Worm (Caenorhabditis elegans) whole organism, L4 larva: ENCODE results near the gene btb-9.

Experiments
- D1046.2 ChIP-seq: fragments of 200-800 bp; sonication (Bioruptor generic); IDR thresholded peaks from 2 replicates; pipeline ENCODE4 v1.3.6; 2022; ENCODE audit warnings: missing genetic modification characterization, missing compliant biosample characterization
- F37D6.2 ChIP-seq: sonication (generic microtip); optimal IDR thresholded peaks from 2 replicates; lab custom pipeline; 2016; ENCODE audit warnings: mild to moderate bottlenecking, missing genetic modification characterization, missing compliant biosample characterization
- F44E2.7 ChIP-seq: fragments of 200-800 bp; sonication (Bioruptor generic); IDR thresholded peaks from 2 replicates; pipeline ENCODE4 v2.1.2; 2022; ENCODE audit warnings: missing genetic modification characterization, missing compliant biosample characterization
- T26A8.4 ChIP-seq: fragments of 200-800 bp; sonication (Bioruptor generic); IDR thresholded peaks from 2 replicates; pipeline ENCODE4 v1.3.6; 2022; ENCODE audit warnings: missing genetic modification characterization, missing compliant biosample characterization
- Y75B8A.6 ChIP-seq: fragments of 200-800 bp; sonication (Bioruptor generic); IDR thresholded peaks from 2 replicates; pipeline ENCODE4 v1.3.6; 2022; ENCODE audit warnings: missing genetic modification reagents, missing genetic modification characterization, missing compliant biosample characterization
- aha-1 ChIP-seq: fragments of 150-350 bp; peaks from one replicate; lab custom pipeline; 2014; ENCODE audit warnings: missing biosample characterization, missing genetic modification characterization
- ama-1 ChIP-seq: fragments of 150-350 bp; optimal IDR thresholded peaks from 2 replicates; lab custom pipeline; 2014; ENCODE audit warnings: inconsistent platforms, mixed read lengths
- arid-1 ChIP-seq: fragments of 200-800 bp; sonication (Bioruptor generic); conservative IDR thresholded peaks from 2 replicates; pipeline ENCODE4 v1.3.6; 2022; ENCODE audit warnings: missing genetic modification reagents, missing genetic modification characterization, missing compliant biosample characterization
- attf-4 ChIP-seq: sonication (generic microtip); optimal IDR thresholded peaks from 3 replicates; lab custom pipeline; 2017; ENCODE audit warnings: missing biosample characterization, missing genetic modification characterization
- ceh-20 ChIP-seq: fragments of 200-800 bp; sonication (Bioruptor generic); IDR thresholded peaks from 2 replicates; pipeline ENCODE4 v1.3.6; 2022; ENCODE audit warnings: missing genetic modification reagents, missing genetic modification characterization, missing compliant biosample characterization
- ceh-32 ChIP-seq: sonication (generic microtip); optimal IDR thresholded peaks from 2 replicates; lab custom pipeline; 2016; ENCODE audit warnings: mild to moderate bottlenecking, missing genetic modification characterization, missing compliant biosample characterization; ENCODE audit not compliant: poor library complexity
- ceh-44 ChIP-seq: fragments of 200-800 bp; sonication (Bioruptor generic); IDR thresholded peaks from 2 replicates; pipeline ENCODE4 v1.3.6; 2022; ENCODE audit warnings: missing genetic modification reagents, missing genetic modification characterization, missing compliant biosample characterization
- ceh-62 ChIP-seq: sonication (generic microtip); optimal IDR thresholded peaks from 2 replicates; lab custom pipeline; 2017; ENCODE audit warnings: missing biosample characterization, missing genetic modification characterization
- ctbp-1 ChIP-seq: fragments of 200-800 bp; sonication (Bioruptor generic); IDR thresholded peaks from 2 replicates; pipeline ENCODE4 v1.3.6; 2022; ENCODE audit warnings: missing genetic modification reagents, missing genetic modification characterization, missing compliant biosample characterization
- daf-12 ChIP-seq: fragments of 150-350 bp; optimal IDR thresholded peaks from 2 replicates; lab custom pipeline; 2014; ENCODE audit warnings: missing biosample characterization, missing genetic modification reagents, missing genetic modification characterization
- daf-16 ChIP-seq, 3 experiments: sonication (generic microtip); optimal IDR thresholded peaks; 2 replicates each; lab custom pipeline; 2016 to 2017; ENCODE audit warnings: missing genetic modification characterization in 3 of 3, missing genetic modification reagents in 3 of 3, mild to moderate bottlenecking in 2 of 3, missing compliant biosample characterization in 2 of 3, missing biosample characterization in 1 of 3, moderate library complexity in 1 of 3
- daf-8 ChIP-seq: fragments of 200-800 bp; sonication (Bioruptor generic); IDR thresholded peaks from 2 replicates; pipeline ENCODE4 v1.3.6; 2022; ENCODE audit warnings: missing genetic modification characterization, missing compliant biosample characterization
- dmd-6 ChIP-seq: fragments of 200-800 bp; sonication (Bioruptor generic); IDR thresholded peaks from 2 replicates; pipeline ENCODE4 v1.3.6; 2022; ENCODE audit warnings: missing genetic modification reagents, missing genetic modification characterization, missing compliant biosample characterization
- duxl-1 ChIP-seq: sonication (generic microtip); optimal IDR thresholded peaks from 2 replicates; lab custom pipeline; 2016; ENCODE audit warnings: mild to moderate bottlenecking, missing genetic modification characterization, moderate library complexity, missing compliant biosample characterization; ENCODE audit not compliant: poor library complexity
- fkh-10 ChIP-seq: fragments of 150-350 bp; optimal IDR thresholded peaks from 2 replicates; lab custom pipeline; 2014; ENCODE audit warnings: missing biosample characterization, missing genetic modification reagents, missing genetic modification characterization
- hlh-30 ChIP-seq: sonication (generic microtip); optimal IDR thresholded peaks from 2 replicates; lab custom pipeline; 2017; ENCODE audit warnings: antibody characterized with exemption, mild to moderate bottlenecking, missing genetic modification characterization, missing compliant biosample characterization; ENCODE audit not compliant: insufficient read depth
- lin-1 ChIP-seq: fragments of 200-800 bp; sonication (Bioruptor generic); IDR thresholded peaks from 2 replicates; pipeline ENCODE4 v1.3.6; 2022; ENCODE audit warnings: missing genetic modification reagents, missing genetic modification characterization, missing compliant biosample characterization
- lin-13 ChIP-seq: fragments of 150-350 bp; optimal IDR thresholded peaks from 2 replicates; lab custom pipeline; 2014; ENCODE audit warnings: missing biosample characterization, missing genetic modification reagents, missing genetic modification characterization
- lin-15B ChIP-seq: fragments of 150-350 bp; sonication (generic microtip); optimal IDR thresholded peaks from 3 replicates; lab custom pipeline; 2014; ENCODE audit warnings: missing biosample characterization, missing genetic modification characterization
- lin-29 ChIP-seq: fragments of 200-800 bp; sonication (Bioruptor generic); IDR thresholded peaks from 2 replicates; pipeline ENCODE4 v1.3.6; 2022; ENCODE audit warnings: missing genetic modification reagents, missing genetic modification characterization, missing compliant biosample characterization
- lin-38 ChIP-seq: fragments of 200-800 bp; sonication (Bioruptor generic); IDR thresholded peaks from 2 replicates; pipeline ENCODE4 v1.3.6; 2022; ENCODE audit warnings: missing genetic modification reagents, missing genetic modification characterization, missing compliant biosample characterization
- mep-1 ChIP-seq: fragments of 150-350 bp; sonication (generic microtip); optimal IDR thresholded peaks from 3 replicates; lab custom pipeline; 2014; ENCODE audit warnings: missing biosample characterization, missing genetic modification characterization
- mxl-3 ChIP-seq: fragments of 200-800 bp; sonication (Bioruptor generic); optimal IDR thresholded peaks from 2 replicates; lab custom pipeline; 2018; ENCODE audit warnings: mild to moderate bottlenecking, missing genetic modification characterization, missing compliant biosample characterization
- nhr-111 ChIP-seq: fragments of 200-800 bp; sonication (Bioruptor generic); optimal IDR thresholded peaks from 2 replicates; lab custom pipeline; 2018; ENCODE audit warnings: mild to moderate bottlenecking, missing genetic modification characterization, missing compliant biosample characterization
- nhr-25 ChIP-seq: sonication (generic microtip); optimal IDR thresholded peaks from 2 replicates; lab custom pipeline; 2017; ENCODE audit warnings: missing genetic modification characterization, mild to moderate bottlenecking, missing compliant biosample characterization, antibody characterized with exemption, moderate library complexity, borderline replicate concordance; ENCODE audit not compliant: insufficient read depth
- nhr-28 ChIP-seq: fragments of 150-350 bp; optimal IDR thresholded peaks from 2 replicates; lab custom pipeline; 2014; ENCODE audit warnings: missing biosample characterization, missing genetic modification characterization
- set-16 ChIP-seq: fragments of 200-800 bp; sonication (Bioruptor generic); IDR thresholded peaks from 2 replicates; pipeline ENCODE4 v1.3.6; 2022; ENCODE audit warnings: missing genetic modification reagents, missing genetic modification characterization, missing compliant biosample characterization
- skn-1 ChIP-seq: fragments of 150-350 bp; optimal IDR thresholded peaks from 2 replicates; lab custom pipeline; 2014; ENCODE audit warnings: missing biosample characterization, missing genetic modification characterization
- snpc-4 ChIP-seq: fragments of 150-350 bp; optimal IDR thresholded peaks from 2 replicates; lab custom pipeline; 2014; ENCODE audit warnings: missing biosample characterization, missing genetic modification characterization
- tra-1 ChIP-seq: fragments of 200-800 bp; sonication (Bioruptor generic); IDR thresholded peaks from 2 replicates; pipeline ENCODE4 v1.3.6; 2022; ENCODE audit warnings: missing genetic modification reagents, missing genetic modification characterization, missing compliant biosample characterization
- unc-39 ChIP-seq: sonication (generic microtip); optimal IDR thresholded peaks from 2 replicates; lab custom pipeline; 2017; ENCODE audit warnings: missing biosample characterization, missing genetic modification characterization
- unc-62 ChIP-seq, 3 experiments: fragments of 150-350 bp in 1 of 3; sonication (generic microtip); optimal IDR thresholded peaks in 2 of 3; peaks in 1 of 3; 1 replicate in 1 of 3; 2 replicates in 2 of 3; lab custom pipeline; 2014 to 2017; ENCODE audit warnings: missing biosample characterization in 3 of 3, missing genetic modification characterization in 3 of 3, missing genetic modification reagents in 3 of 3, missing genotype in 1 of 3
- vab-7 ChIP-seq: fragments of 200-800 bp; sonication (Bioruptor generic); IDR thresholded peaks from 2 replicates; pipeline ENCODE4 v1.3.6; 2022; ENCODE audit warnings: missing genetic modification reagents, missing genetic modification characterization, missing compliant biosample characterization
- zag-1 ChIP-seq: fragments of 150-350 bp; optimal IDR thresholded peaks from 2 replicates; lab custom pipeline; 2014; ENCODE audit warnings: missing biosample characterization, missing genetic modification characterization
- zfp-2 ChIP-seq: sonication (generic microtip); optimal IDR thresholded peaks from 2 replicates; lab custom pipeline; 2016; ENCODE audit warnings: mild to moderate bottlenecking, missing genetic modification characterization, missing compliant biosample characterization

btb-9 gene

DNA sequence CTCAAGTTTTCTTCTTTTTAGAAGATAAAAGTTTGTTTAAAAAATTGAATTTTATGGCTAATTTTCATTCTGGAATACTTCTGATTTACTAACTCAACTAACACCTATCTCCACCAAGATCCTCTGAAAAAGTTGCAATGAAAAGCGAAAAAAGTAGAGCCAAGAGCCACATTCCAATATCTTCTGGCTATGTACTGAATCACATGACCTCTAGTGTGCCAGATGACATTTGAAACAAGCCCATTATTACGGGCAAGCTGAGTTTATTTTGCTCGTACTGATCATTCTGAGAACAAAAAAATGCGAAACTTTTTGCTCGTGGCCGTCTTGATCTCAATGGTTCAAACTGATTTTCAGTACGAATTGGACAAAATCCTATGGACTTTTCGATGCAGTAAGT is 49.2 kb upstream of the btb-9 start, which contains the start of gene irld-36:
TSS of gene irld-36 (plus strand) at position 301 of the 400 bp plus-strand sequence.
- no peak for TF ChIP-seq ceh-44
- TF ChIP-seq ctbp-1 (GFP tag; lab: Robert Waterston, UW), result no peak
- no peak for TF ChIP-seq arid-1 (GFP tag; lab: Robert Waterston, UW)
- no peak for TF ChIP-seq nhr-28 (tag; lab: Kevin White, UChicago)
- no peak for TF ChIP-seq lin-1 (GFP tag; lab: Robert Waterston, UW)
- TF ChIP-seq D1046.2 (GFP tag; lab: Robert Waterston, UW), result no peak
- TF ChIP-seq set-16 (GFP tag; lab: Robert Waterston, UW), result no peak
- TF ChIP-seq F37D6.2 (tag; lab: Kevin White, UChicago), result no peak
- TF ChIP-seq skn-1 (tag; lab: Kevin White, UChicago), result no peak
- no peak for TF ChIP-seq dmd-6 (GFP tag; lab: Robert Waterston, UW)
- TF ChIP-seq T26A8.4, result no peak
- TF ChIP-seq vab-7, result no peak
- no peak for TF ChIP-seq nhr-25
- TF ChIP-seq zag-1 (tag; lab: Kevin White, UChicago), result no peak
- no peak for TF ChIP-seq F44E2.7 (GFP tag; lab: Robert Waterston, UW)
- no peak for TF ChIP-seq hlh-30 (tag; lab: Kevin White, UChicago)

DNA sequence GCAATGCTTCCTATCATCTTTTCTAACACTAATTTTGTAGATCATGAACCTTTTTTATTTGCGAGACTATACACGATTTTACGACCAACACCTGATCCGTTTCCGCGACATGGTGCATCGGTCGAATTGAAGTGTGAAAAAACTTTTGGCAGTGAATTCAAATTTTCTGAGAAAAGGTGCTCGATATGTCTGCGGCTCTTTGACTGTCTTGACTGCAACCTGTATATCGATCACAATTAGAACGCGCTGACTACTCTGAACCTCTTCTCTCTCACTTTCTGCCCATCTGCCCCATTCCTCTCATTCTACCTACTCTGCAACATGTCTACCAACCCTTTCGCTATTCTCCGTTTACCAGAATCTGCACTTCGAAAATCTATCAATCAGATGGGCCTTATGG is 46.1 kb upstream of the btb-9 start, which contains the start of gene fbxb-26:
TSS of gene fbxb-26 (plus strand) at position 301 of the 400 bp plus-strand sequence.
- no peak for TF ChIP-seq daf-12 (tag; lab: Kevin White, UChicago)
- no peak for TF ChIP-seq ama-1
- no peak for TF ChIP-seq lin-38 (GFP tag; lab: Robert Waterston, UW)
- no peak for TF ChIP-seq daf-8 (GFP tag; lab: Robert Waterston, UW)
- no peak for TF ChIP-seq ceh-20
- no peak for TF ChIP-seq zfp-2
- TF ChIP-seq snpc-4 (tag; lab: Kevin White, UChicago), result no peak
- no peak for TF ChIP-seq lin-29 (GFP tag; lab: Robert Waterston, UW)
- TF ChIP-seq unc-62 (GFP tag; optimal IDR thresholded peaks at IDR 0.05 in 1 of 2; lab: Kevin White, UChicago), result no peak
- TF ChIP-seq unc-62 (tag; optimal IDR thresholded peaks at IDR 0.05; lab: Kevin White, UChicago), result no peak
- TF ChIP-seq Y75B8A.6, result no peak
- TF ChIP-seq mep-1, result no peak
- TF ChIP-seq daf-16 (GFP tag; optimal IDR thresholded peaks at IDR 0.05; lab: Kevin White, UChicago), result no peak
- TF ChIP-seq daf-16 (tag; optimal IDR thresholded peaks at IDR 0.05; lab: Kevin White, UChicago), result no peak
- no peak for TF ChIP-seq ceh-32 (tag; lab: Kevin White, UChicago)
- no peak for TF ChIP-seq mxl-3
- TF ChIP-seq zag-1 (tag; lab: Kevin White, UChicago), result no peak
- TF ChIP-seq lin-15B, result no peak
- TF ChIP-seq ceh-62 (tag; lab: Kevin White, UChicago), result no peak

DNA sequence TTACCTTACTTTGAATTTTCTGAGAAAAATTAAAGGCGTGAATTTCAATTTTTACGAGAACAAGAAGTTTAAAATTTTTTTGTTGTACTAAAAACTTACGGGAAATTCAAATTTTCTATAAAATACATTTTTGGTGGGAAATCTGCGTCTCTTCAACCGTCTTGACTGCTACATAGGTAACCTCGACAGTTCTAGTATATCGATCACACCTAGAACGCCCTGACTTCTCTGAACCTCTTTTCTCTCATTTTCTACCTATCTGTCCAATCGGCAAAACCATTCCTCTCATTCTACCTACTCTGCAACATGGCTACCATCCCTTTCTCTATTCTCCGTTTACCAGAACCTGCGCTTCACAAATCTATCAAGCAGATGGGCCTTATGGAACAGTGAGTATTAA is 44.6 kb upstream of the btb-9 start, which contains the start of gene fbxb-25:
TSS of gene fbxb-25 (plus strand) at position 301 of the 400 bp plus-strand sequence.
- TF ChIP-seq unc-39 (tag; lab: Kevin White, UChicago), result no peak
- TF ChIP-seq aha-1 (tag; lab: Kevin White, UChicago), result peak; percentile 39
- no peak for TF ChIP-seq nhr-111 (GFP tag; lab: Kevin White, UChicago)
- peak; percentile 53 for TF ChIP-seq duxl-1
- TF ChIP-seq attf-4, result no peak
- TF ChIP-seq tra-1 (GFP tag; lab: Robert Waterston, UW), result no peak
- TF ChIP-seq lin-13 (GFP tag; lab: Kevin White, UChicago), result no peak
- no peak for TF ChIP-seq daf-16 (GFP tag; optimal IDR thresholded peaks at IDR 0.05; lab: Kevin White, UChicago)
- TF ChIP-seq daf-16 (tag; optimal IDR thresholded peaks at IDR 0.05; lab: Kevin White, UChicago), result no peak
- TF ChIP-seq fkh-10 (GFP tag; lab: Kevin White, UChicago), result no peak
- no peak for TF ChIP-seq nhr-28 (tag; lab: Kevin White, UChicago)
